Worm (Caenorhabditis elegans): Measurements from ENCODE around the gene ZK856.11.

DNA sequence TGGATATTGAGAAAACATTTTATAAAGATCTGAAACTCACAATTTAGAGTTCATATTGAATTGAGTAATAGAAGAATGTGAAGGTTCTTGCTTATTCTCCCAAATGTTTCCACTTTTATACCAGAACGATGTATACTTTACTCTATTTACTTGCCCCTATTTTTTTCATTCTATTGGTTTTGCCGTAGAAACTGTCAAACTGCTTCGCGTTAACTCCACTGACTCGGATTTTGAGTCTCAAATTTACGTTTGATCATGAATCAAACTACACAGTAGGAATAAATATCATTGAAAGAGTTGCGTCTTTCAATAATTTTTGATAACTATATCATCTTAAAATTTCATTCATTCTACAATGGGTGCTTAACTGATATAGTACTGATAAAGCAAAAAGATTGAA, 35.1 kb upstream of the ZK856.11 start, which contains the start of gene fipr-8:
- TF ChIP-seq jun-1 (tag; optimal IDR thresholded peaks at IDR 0.05) (no peak), elt-2 (tag; optimal IDR thresholded peaks at IDR 0.05) (no peak), nhr-237 (tag; optimal IDR thresholded peaks at IDR 0.05) (no peak), zag-1 (tag; optimal IDR thresholded peaks at IDR 0.05) (no peak), nhr-77 (tag; optimal IDR thresholded peaks at IDR 0.05) (no peak), fos-1 (tag; optimal IDR thresholded peaks at IDR 0.05) (no peak), unc-39 (tag; optimal IDR thresholded peaks at IDR 0.05) (no peak), hmg-11 (tag; optimal IDR thresholded peaks at IDR 0.05) (no peak)
